Fruit fly (Drosophila melanogaster): Measurements from ENCODE around the gene CG6048.

The CG6048 gene

DNA sequence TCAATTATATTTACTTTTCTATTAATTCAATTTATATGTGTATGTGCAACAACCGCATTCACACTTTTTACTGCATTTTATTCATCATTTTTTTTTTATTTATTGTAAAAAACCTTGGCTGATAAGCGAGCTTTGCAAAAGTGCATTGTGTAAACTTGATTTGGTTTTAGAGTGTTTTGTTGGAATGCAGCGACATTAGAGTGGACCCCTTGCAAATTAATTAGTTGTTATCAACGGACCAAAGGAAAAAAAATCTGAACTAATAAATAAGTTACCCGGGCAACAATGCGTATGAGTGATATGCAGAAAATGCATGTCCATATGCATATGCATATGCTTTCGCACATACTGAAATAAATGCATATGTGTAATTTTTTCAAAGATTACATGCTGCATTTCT lies 31.4 kb upstream of the CG6048 start:
- TF ChIP-seq cic (GFP tag; optimal IDR thresholded peaks at IDR 0.05) (peak; percentile 67), tj (GFP tag; optimal IDR thresholded peaks at IDR 0.05) (peak; percentile 55), CG7101 (tag; optimal IDR thresholded peaks at IDR 0.05) (peak; percentile 69), CG12768 (GFP tag; optimal IDR thresholded peaks at IDR 0.05) (no peak), Clk (GFP tag; optimal IDR thresholded peaks at IDR 0.05) (no peak), CG5204 (GFP tag; optimal IDR thresholded peaks at IDR 0.05) (peak; percentile 45), toe (GFP tag; optimal IDR thresholded peaks at IDR 0.05) (no peak), CG1620 (GFP tag; optimal IDR thresholded peaks at IDR 0.05) (no peak), CG7045 (GFP tag; optimal IDR thresholded peaks at IDR 0.05) (no peak), bab1 (GFP tag; optimal IDR thresholded peaks at IDR 0.05) (no peak), CG11617 (GFP tag; optimal IDR thresholded peaks at IDR 0.05) (peak; percentile 69), CG14711 (tag; optimal IDR thresholded peaks at IDR 0.05) (peak; percentile 35), CG33017 (tag; optimal IDR thresholded peaks at IDR 0.05) (peak; percentile 31), kay (GFP tag; ENCODE audit: borderline replicate concordance) (peak; percentile 44), Crg-1 (GFP tag; optimal IDR thresholded peaks at IDR 0.05) (no peak), Hr96 (GFP tag; optimal IDR thresholded peaks at IDR 0.05) (no peak), Mnt (GFP tag; optimal IDR thresholded peaks at IDR 0.05) (peak; percentile 49), ovo (GFP tag; optimal IDR thresholded peaks at IDR 0.05) (no peak), pad (GFP tag; optimal IDR thresholded peaks at IDR 0.05) (peak; percentile 3), cnc (optimal IDR thresholded peaks at IDR 0.05) (no peak)

- no peak for TF ChIP-seq CG11617 (GFP tag; optimal IDR thresholded peaks at IDR 0.05)
- no peak for TF ChIP-seq Clk (GFP tag; optimal IDR thresholded peaks at IDR 0.05)
- TF ChIP-seq CG33017 (tag; optimal IDR thresholded peaks at IDR 0.05) = no peak
- no peak for TF ChIP-seq CG12768 (GFP tag; optimal IDR thresholded peaks at IDR 0.05)
- no peak for TF ChIP-seq toe (GFP tag; optimal IDR thresholded peaks at IDR 0.05)
- TF ChIP-seq CG5204 (GFP tag; optimal IDR thresholded peaks at IDR 0.05) = no peak
- no peak for TF ChIP-seq CG7101 (tag; optimal IDR thresholded peaks at IDR 0.05)
- no peak for TF ChIP-seq cic (GFP tag; optimal IDR thresholded peaks at IDR 0.05)
- TF ChIP-seq Crg-1 (GFP tag; optimal IDR thresholded peaks at IDR 0.05) = no peak
- no peak for TF ChIP-seq CG7045 (GFP tag; optimal IDR thresholded peaks at IDR 0.05)
- TF ChIP-seq bab1 (GFP tag; optimal IDR thresholded peaks at IDR 0.05) = no peak
- TF ChIP-seq pad (GFP tag; optimal IDR thresholded peaks at IDR 0.05) = no peak
- no peak for TF ChIP-seq CG1620 (GFP tag; optimal IDR thresholded peaks at IDR 0.05)
- TF ChIP-seq Hr96 (GFP tag; optimal IDR thresholded peaks at IDR 0.05) = no peak
- TF ChIP-seq cnc (optimal IDR thresholded peaks at IDR 0.05) = no peak
- no peak for TF ChIP-seq kay (GFP tag; ENCODE audit: borderline replicate concordance)
These were observed 30.3 kb upstream of the CG6048 start for dm6 chrX:5922057-5922456.

DNA sequence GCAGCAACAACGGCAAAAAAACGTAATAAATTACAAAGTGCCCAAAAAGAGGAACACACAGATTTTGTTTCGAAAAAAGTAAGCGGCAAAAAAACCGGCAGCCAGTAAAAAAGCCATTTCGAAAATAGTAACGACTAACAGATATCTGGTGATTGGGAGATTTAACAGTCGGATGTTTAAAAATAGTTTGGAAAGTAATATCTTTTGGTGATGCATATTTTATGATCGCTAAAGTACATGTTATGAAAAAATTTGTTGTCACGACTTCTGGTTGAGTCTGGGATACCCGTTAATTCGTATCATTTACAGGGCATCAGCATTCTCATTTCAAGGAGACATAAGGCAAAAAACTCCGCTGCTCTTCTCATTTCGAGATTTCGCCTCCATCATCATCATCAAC lies 29.2 kb upstream of the CG6048 start:
- TF ChIP-seq Crg-1 (GFP tag; optimal IDR thresholded peaks at IDR 0.05) = no peak
- TF ChIP-seq CG7045 (GFP tag; optimal IDR thresholded peaks at IDR 0.05) = no peak
- TF ChIP-seq cic (GFP tag; optimal IDR thresholded peaks at IDR 0.05) = no peak
- no peak for TF ChIP-seq cnc (optimal IDR thresholded peaks at IDR 0.05)

- no peak for TF ChIP-seq bab1 (GFP tag; optimal IDR thresholded peaks at IDR 0.05)
- TF ChIP-seq cic (GFP tag; optimal IDR thresholded peaks at IDR 0.05) = no peak
- TF ChIP-seq ovo (GFP tag; optimal IDR thresholded peaks at IDR 0.05) = no peak
- no peak for TF ChIP-seq CG1620 (GFP tag; optimal IDR thresholded peaks at IDR 0.05)
- no peak for TF ChIP-seq Mnt (GFP tag; optimal IDR thresholded peaks at IDR 0.05)
- no peak for TF ChIP-seq Clk (GFP tag; optimal IDR thresholded peaks at IDR 0.05)
- no peak for TF ChIP-seq CG5204 (GFP tag; optimal IDR thresholded peaks at IDR 0.05)
- no peak for TF ChIP-seq Hr96 (GFP tag; optimal IDR thresholded peaks at IDR 0.05)
- TF ChIP-seq CG33017 (tag; optimal IDR thresholded peaks at IDR 0.05) = no peak
- no peak for TF ChIP-seq CG7101 (tag; optimal IDR thresholded peaks at IDR 0.05)
- TF ChIP-seq pad (GFP tag; optimal IDR thresholded peaks at IDR 0.05) = no peak
- TF ChIP-seq tj (GFP tag; optimal IDR thresholded peaks at IDR 0.05) = no peak
- no peak for TF ChIP-seq CG11617 (GFP tag; optimal IDR thresholded peaks at IDR 0.05)
- no peak for TF ChIP-seq CG7045 (GFP tag; optimal IDR thresholded peaks at IDR 0.05)
These were observed 28.0 kb upstream of the CG6048 start for dm6 chrX:5924378-5924777.

dm6 chrX:5925793-5926418 lies 26.5 kb upstream of the CG6048 start:
- TF ChIP-seq toe (GFP tag; optimal IDR thresholded peaks at IDR 0.05) = no peak
- TF ChIP-seq Mnt (GFP tag; optimal IDR thresholded peaks at IDR 0.05) = no peak
- no peak for TF ChIP-seq cic (GFP tag; optimal IDR thresholded peaks at IDR 0.05)
- no peak for TF ChIP-seq CG7101 (tag; optimal IDR thresholded peaks at IDR 0.05)
- TF ChIP-seq bab1 (GFP tag; optimal IDR thresholded peaks at IDR 0.05) = peak; percentile 78
- peak; percentile 59 for TF ChIP-seq CG14711 (tag; optimal IDR thresholded peaks at IDR 0.05)

dm6 chrX:5926718-5927117 lies 25.6 kb upstream of the CG6048 start:
- TF ChIP-seq Hr96 (GFP tag; optimal IDR thresholded peaks at IDR 0.05) (no peak), bab1 (GFP tag; optimal IDR thresholded peaks at IDR 0.05) (peak; percentile 73), tj (GFP tag; optimal IDR thresholded peaks at IDR 0.05) (peak; percentile 1), CG1620 (GFP tag; optimal IDR thresholded peaks at IDR 0.05) (no peak), Clk (GFP tag; optimal IDR thresholded peaks at IDR 0.05) (no peak), cnc (optimal IDR thresholded peaks at IDR 0.05) (no peak), CG14711 (tag; optimal IDR thresholded peaks at IDR 0.05) (peak; percentile 4)

Measured in whole organism, adult.